Fruit fly (Drosophila melanogaster): ENCODE results near the gene Deaf1.
A peak's percentile ranks its signal among the peaks of the same experiment; 100 is the strongest.

Deaf1 gene

dm6 chr3L:19791688-19792073, 26.3 kb upstream of the Deaf1 start (continued):
- TF ChIP-seq CG9932 (GFP tag; IDR thresholded peaks at IDR 0.05) (peak; percentile 29; the same call in 1 of the 2 replicates), ci (GFP tag; IDR thresholded peaks at IDR 0.05) (peak; percentile 71; the same call in 2 of the 3 replicates), CG6689 (GFP tag; IDR thresholded peaks at IDR 0.05) (0 out of 2 replicates have a peak, but pooled peaks have one; percentile 4), lmd (GFP tag; IDR thresholded peaks at IDR 0.05) (no peak), CTCF (GFP tag; optimal IDR thresholded peaks at IDR 0.05) (no peak), Trl (optimal IDR thresholded peaks at IDR 0.05) (peak; percentile 33 to 85), Trl (GFP tag; optimal IDR thresholded peaks at IDR 0.05) (no peak), Spps (tag; optimal IDR thresholded peaks at IDR 0.05) (no peak), sd (tag; optimal IDR thresholded peaks at IDR 0.05) (peak; percentile 80), Nf-YB (GFP tag; optimal IDR thresholded peaks at IDR 0.05) (peak; percentile 12), CG18619 (GFP tag; optimal IDR thresholded peaks at IDR 0.05) (no peak), Aef1 (GFP tag; IDR thresholded peaks at IDR 0.05) (no peak), HLHmδ (GFP tag; optimal IDR thresholded peaks at IDR 0.05) (peak; percentile 21), ATbp (GFP tag; optimal IDR thresholded peaks at IDR 0.05) (peak; percentile 5), NfI (GFP tag; optimal IDR thresholded peaks at IDR 0.05) (peak; percentile 10), ash1 (GFP tag; optimal IDR thresholded peaks at IDR 0.05) (no peak), Med (GFP tag) (peak; percentile 83), oc (tag; optimal IDR thresholded peaks at IDR 0.05) (peak; percentile 94), HmgZ (tag; optimal IDR thresholded peaks at IDR 0.05) (peak; percentile 33), gsb (GFP tag; IDR thresholded peaks at IDR 0.05) (no peak), CG4282 (GFP tag; optimal IDR thresholded peaks at IDR 0.05) (no peak), Hr78 (GFP tag; optimal IDR thresholded peaks at IDR 0.05) (no peak), fd64A (GFP tag; optimal IDR thresholded peaks at IDR 0.05) (peak; percentile 17), Ets97D (GFP tag; optimal IDR thresholded peaks at IDR 0.05) (no peak), ems (GFP tag; optimal IDR thresholded peaks at IDR 0.05) (no peak), CG12071 (GFP tag; optimal IDR thresholded peaks at IDR 0.05) (peak; percentile 41), ato (GFP tag; IDR thresholded peaks at IDR 0.05; ENCODE audit: partially characterized antibody) (no peak), sug (tag; optimal IDR thresholded peaks at IDR 0.05) (peak; percentile 63), tin (GFP tag; optimal IDR thresholded peaks at IDR 0.05) (no peak), CG15479 (GFP tag; optimal IDR thresholded peaks at IDR 0.05) (peak; percentile 98), CG17568 (GFP tag; optimal IDR thresholded peaks at IDR 0.05) (peak; percentile 19), amos (GFP tag; IDR thresholded peaks at IDR 0.05; ENCODE audit: partially characterized antibody) (no peak), repo (GFP tag; optimal IDR thresholded peaks at IDR 0.05) (no peak), sim (GFP tag; IDR thresholded peaks at IDR 0.05) (no peak), CG4820 (GFP tag; optimal IDR thresholded peaks at IDR 0.05) (no peak), psq (GFP tag; optimal IDR thresholded peaks at IDR 0.05) (no peak), stwl (tag; optimal IDR thresholded peaks at IDR 0.05) (no peak), ara (GFP tag; IDR thresholded peaks at IDR 0.05) (no peak), CG4328 (GFP tag; optimal IDR thresholded peaks at IDR 0.05) (peak; percentile 22), zen (tag; optimal IDR thresholded peaks at IDR 0.05) (peak; percentile 26), Scr (GFP tag; IDR thresholded peaks at IDR 0.05; ENCODE audit: partially characterized antibody) (peak; percentile 44), caup (GFP tag; optimal IDR thresholded peaks at IDR 0.05; ENCODE audit: severe bottlenecking) (peak; percentile 53), Eip74EF (GFP tag; optimal IDR thresholded peaks at IDR 0.05) (peak in 1 of 2 experiments; percentile 27), CG13894 (tag; optimal IDR thresholded peaks at IDR 0.05) (peak; percentile 49), Ets65A (GFP tag) (no peak), Nf-YA (GFP tag; IDR thresholded peaks at IDR 0.05) (no peak), Poxn (GFP tag; IDR thresholded peaks at IDR 0.05) (no peak), Deaf1 (tag; optimal IDR thresholded peaks at IDR 0.05) (peak; percentile 18), CG8290 (GFP tag; optimal IDR thresholded peaks at IDR 0.05) (no peak), CG8290 (tag; optimal IDR thresholded peaks at IDR 0.05) (peak in 1 of 2 experiments; percentile 52), peb (GFP tag; IDR thresholded peaks at IDR 0.05) (peak; percentile 30; the same call in 1 of the 2 replicates), Sin3A (optimal IDR thresholded peaks at IDR 0.05) (no peak)

All from whole organism, embryonic.